Worm (Caenorhabditis elegans) whole organism, L3 larva: Measurements from ENCODE around the gene W05B10.4.

Experiments used
- R02D3.7 ChIP-seq: fragments of 150-350 bp; optimal IDR thresholded peaks from 2 replicates; lab custom pipeline; 2014; ENCODE audit warnings: missing biosample characterization, missing genetic modification characterization
- ZK546.5 ChIP-seq: sonication (generic microtip); optimal IDR thresholded peaks from 2 replicates; lab custom pipeline; 2017; ENCODE audit warnings: missing biosample characterization, missing genetic modification characterization
- aly-2 ChIP-seq: fragments of 150-350 bp; optimal IDR thresholded peaks from 2 replicates; lab custom pipeline; 2014; ENCODE audit warnings: missing biosample characterization, missing genetic modification characterization
- ama-1 ChIP-seq: fragments of 150-350 bp; optimal IDR thresholded peaks from 2 replicates; lab custom pipeline; 2018
- ceh-28 ChIP-seq: fragments of 150-350 bp; optimal IDR thresholded peaks from 2 replicates; lab custom pipeline; 2014; ENCODE audit warnings: missing biosample characterization, missing genetic modification reagents, missing genetic modification characterization
- ceh-82 ChIP-seq: fragments of 150-350 bp; optimal IDR thresholded peaks from 2 replicates; lab custom pipeline; 2014; ENCODE audit warnings: missing biosample characterization, missing genetic modification characterization
- ceh-9 ChIP-seq: sonication (generic microtip); optimal IDR thresholded peaks from 2 replicates; lab custom pipeline; 2018; ENCODE audit warnings: missing biosample characterization, missing genetic modification characterization
- egl-27 ChIP-seq: sonication (generic microtip); optimal IDR thresholded peaks from 4 replicates; lab custom pipeline; 2017; ENCODE audit warnings: missing biosample characterization, missing genetic modification reagents, missing genetic modification characterization
- egl-5 ChIP-seq: fragments of 150-350 bp; optimal IDR thresholded peaks from 2 replicates; lab custom pipeline; 2017; ENCODE audit warnings: missing biosample characterization, missing genetic modification reagents, missing genetic modification characterization, inconsistent platforms
- elt-1 ChIP-seq: fragments of 150-350 bp; optimal IDR thresholded peaks from 2 replicates; lab custom pipeline; 2014; ENCODE audit warnings: missing biosample characterization, missing genetic modification characterization
- elt-2 ChIP-seq: sonication (generic microtip); optimal IDR thresholded peaks from 2 replicates; lab custom pipeline; 2016; ENCODE audit warnings: missing genetic modification reagents, mild to moderate bottlenecking, missing genetic modification characterization, missing compliant biosample characterization
- elt-3 ChIP-seq, 3 experiments: fragments of 150-350 bp in 1 of 3; sonication (generic microtip) in 2 of 3; optimal IDR thresholded peaks; 2 replicates in 2 of 3; 4 replicates in 1 of 3; lab custom pipeline; 2014 to 2017; ENCODE audit warnings: missing biosample characterization in 3 of 3, missing genetic modification characterization in 3 of 3
- fkh-2 ChIP-seq: fragments of 150-350 bp; optimal IDR thresholded peaks from 2 replicates; lab custom pipeline; 2014; ENCODE audit warnings: missing biosample characterization, missing genetic modification reagents, missing genetic modification characterization
- hmg-11 ChIP-seq: sonication (generic microtip); optimal IDR thresholded peaks from 2 replicates; lab custom pipeline; 2016; ENCODE audit warnings: missing genetic modification characterization, missing compliant biosample characterization
- jun-1 ChIP-seq: fragments of 150-350 bp; optimal IDR thresholded peaks from 2 replicates; lab custom pipeline; 2014; ENCODE audit warnings: missing biosample characterization, missing genetic modification reagents, missing genetic modification characterization
- lin-15B ChIP-seq: fragments of 150-350 bp; optimal IDR thresholded peaks from 2 replicates; lab custom pipeline; 2014; ENCODE audit warnings: missing biosample characterization, missing genetic modification characterization
- mdl-1 ChIP-seq: fragments of 150-350 bp; optimal IDR thresholded peaks from 2 replicates; lab custom pipeline; 2014; ENCODE audit warnings: missing biosample characterization, missing genetic modification characterization
- mml-1 ChIP-seq: fragments of 150-350 bp; sonication (generic microtip); optimal IDR thresholded peaks from 3 replicates; lab custom pipeline; 2014; ENCODE audit warnings: missing biosample characterization, missing genetic modification characterization
- nfya-1 ChIP-seq: sonication (generic microtip); optimal IDR thresholded peaks from 2 replicates; lab custom pipeline; 2017; ENCODE audit warnings: missing genetic modification characterization, mild to moderate bottlenecking, missing compliant biosample characterization, antibody characterized with exemption, moderate library complexity; ENCODE audit not compliant: insufficient read depth
- nhr-12 ChIP-seq: fragments of 150-350 bp; optimal IDR thresholded peaks from 2 replicates; lab custom pipeline; 2014; ENCODE audit warnings: missing biosample characterization, missing genetic modification characterization
- nhr-237 ChIP-seq: fragments of 150-350 bp; optimal IDR thresholded peaks from 2 replicates; lab custom pipeline; 2014; ENCODE audit warnings: missing biosample characterization, missing genetic modification characterization
- nhr-25 ChIP-seq: sonication (generic microtip); optimal IDR thresholded peaks from 2 replicates; lab custom pipeline; 2017; ENCODE audit warnings: missing biosample characterization, missing genetic modification characterization
- nhr-28 ChIP-seq: fragments of 150-350 bp; optimal IDR thresholded peaks from 2 replicates; lab custom pipeline; 2014; ENCODE audit warnings: missing biosample characterization, missing genetic modification characterization
- nhr-43 ChIP-seq: sonication (generic microtip); optimal IDR thresholded peaks from 2 replicates; lab custom pipeline; 2016; ENCODE audit warnings: mild to moderate bottlenecking, missing genetic modification characterization, missing compliant biosample characterization; ENCODE audit not compliant: poor library complexity, severe bottlenecking
- nhr-67 ChIP-seq: fragments of 150-350 bp; optimal IDR thresholded peaks from 2 replicates; lab custom pipeline; 2014; ENCODE audit warnings: missing biosample characterization, missing genetic modification characterization
- nhr-76 ChIP-seq: fragments of 150-350 bp; sonication (generic microtip); optimal IDR thresholded peaks from 5 replicates; lab custom pipeline; 2014; ENCODE audit warnings: missing biosample characterization, missing genetic modification characterization
- nhr-77 ChIP-seq: fragments of 150-350 bp; optimal IDR thresholded peaks from 2 replicates; lab custom pipeline; 2014; ENCODE audit warnings: missing biosample characterization, missing genetic modification characterization
- pha-4 ChIP-seq: fragments of 150-350 bp; optimal IDR thresholded peaks from 2 replicates; lab custom pipeline; 2014; ENCODE audit warnings: missing biosample characterization, missing genetic modification reagents, missing genetic modification characterization
- pqm-1 ChIP-seq: fragments of 150-350 bp; optimal IDR thresholded peaks from 2 replicates; lab custom pipeline; 2017; ENCODE audit warnings: missing biosample characterization, missing genetic modification characterization, inconsistent platforms
- sea-2 ChIP-seq: fragments of 150-350 bp; sonication (generic microtip); optimal IDR thresholded peaks from 4 replicates; lab custom pipeline; 2014; ENCODE audit warnings: missing biosample characterization, missing genetic modification reagents, missing genetic modification characterization
- skn-1 ChIP-seq: fragments of 150-350 bp; optimal IDR thresholded peaks from 2 replicates; lab custom pipeline; 2014; ENCODE audit warnings: missing biosample characterization, missing genetic modification characterization
- snpc-4 ChIP-seq: fragments of 150-350 bp; optimal IDR thresholded peaks from 2 replicates; lab custom pipeline; 2014; ENCODE audit warnings: missing biosample characterization, missing genetic modification characterization
- tbx-2 ChIP-seq: sonication (generic microtip); optimal IDR thresholded peaks from 2 replicates; lab custom pipeline; 2016; ENCODE audit warnings: mild to moderate bottlenecking, missing genetic modification characterization, missing compliant biosample characterization
- unc-39 ChIP-seq: sonication (generic microtip); optimal IDR thresholded peaks from 4 replicates; lab custom pipeline; 2017; ENCODE audit warnings: missing biosample characterization, missing genetic modification characterization
- unc-62 ChIP-seq: fragments of 150-350 bp; sonication (generic microtip); optimal IDR thresholded peaks from 4 replicates; lab custom pipeline; 2014; ENCODE audit warnings: missing biosample characterization, missing genetic modification reagents, missing genetic modification characterization
- zag-1 ChIP-seq: fragments of 150-350 bp; optimal IDR thresholded peaks from 2 replicates; lab custom pipeline; 2014; ENCODE audit warnings: missing biosample characterization, missing genetic modification characterization
- ztf-11 ChIP-seq: fragments of 150-350 bp; optimal IDR thresholded peaks from 2 replicates; lab custom pipeline; 2014; ENCODE audit warnings: missing biosample characterization, missing genetic modification characterization
- ztf-4 ChIP-seq: fragments of 150-350 bp; optimal IDR thresholded peaks from 2 replicates; lab custom pipeline; 2014; ENCODE audit warnings: missing biosample characterization, missing genetic modification characterization

Gene W05B10.4

ce11 chrV:12667926-12668325, at the start of gene W05B10.4:
TSS of gene W05B10.4 (plus strand) at chrV:12668226.
- no peak for TF ChIP-seq jun-1

- TF ChIP-seq unc-39 (tag; lab: Kevin White, UChicago): no peak
- no peak for TF ChIP-seq pqm-1 (tag; lab: Kevin White, UChicago)
- TF ChIP-seq elt-1 (tag; lab: Kevin White, UChicago): no peak
- TF ChIP-seq sea-2 (GFP tag; lab: Kevin White, UChicago): no peak
- no peak for TF ChIP-seq pha-4 (tag; lab: Kevin White, UChicago)
- TF ChIP-seq egl-5 (tag; lab: Kevin White, UChicago): no peak
- no peak for TF ChIP-seq nhr-67
- no peak for TF ChIP-seq nhr-237 (tag; lab: Kevin White, UChicago)
- TF ChIP-seq mml-1 (tag; lab: Kevin White, UChicago): no peak
- no peak for TF ChIP-seq ceh-28 (tag; lab: Kevin White, UChicago)
Observed at ce11 chrV:12624371-12624770, 43.7 kb upstream of the W05B10.4 start, which contains the start of gene F56H9.9. TSS of gene F56H9.9 (minus strand) at chrV:12624471.

- TF ChIP-seq hmg-11 (tag; lab: Kevin White, UChicago) (no peak), tbx-2 (tag; lab: Kevin White, UChicago) (no peak), nhr-12 (no peak), nfya-1 (no peak), mdl-1 (no peak), pqm-1 (tag; lab: Kevin White, UChicago) (no peak), mml-1 (tag; lab: Kevin White, UChicago) (no peak), R02D3.7 (tag; lab: Kevin White, UChicago) (no peak), nhr-25 (tag; lab: Kevin White, UChicago) (no peak), ztf-11 (no peak), nhr-67 (no peak), ceh-82 (tag; lab: Kevin White, UChicago) (no peak), fkh-2 (tag; lab: Kevin White, UChicago) (no peak), aly-2 (tag; lab: Kevin White, UChicago) (no peak), ceh-9 (tag; lab: Kevin White, UChicago) (no peak), egl-5 (tag; lab: Kevin White, UChicago) (no peak), nhr-43 (tag; lab: Kevin White, UChicago) (no peak), unc-62 (no peak), jun-1 (no peak)
- TF ChIP-seq, all 47 proteins: peak for 0
Observed at ce11 chrV:12629743-12630142, 38.3 kb upstream of the W05B10.4 start, which contains the start of gene F56H9.6. TSS of gene F56H9.6 (minus strand) at chrV:12629843.

- TF ChIP-seq nhr-28 (no peak), nhr-237 (tag; lab: Kevin White, UChicago) (no peak), unc-62 (no peak), ceh-28 (tag; lab: Kevin White, UChicago) (no peak)
- TF ChIP-seq, all 47 proteins: peak for 0
Observed at ce11 chrV:12632048-12632447, 36.0 kb upstream of the W05B10.4 start, which contains the start of gene srx-113. TSS of gene srx-113 (minus strand) at chrV:12632148.

ce11 chrV:12633046-12633445, 35.0 kb upstream of the W05B10.4 start:
- TF ChIP-seq lin-15B: no peak

- TF ChIP-seq zag-1: no peak
- TF ChIP-seq pha-4 (tag; lab: Kevin White, UChicago): no peak
- TF ChIP-seq pqm-1 (tag; lab: Kevin White, UChicago): peak; percentile 52
- no peak for TF ChIP-seq ceh-28 (tag; lab: Kevin White, UChicago)
- no peak for TF ChIP-seq ZK546.5 (tag; lab: Kevin White, UChicago)
- peak; percentile 77 for TF ChIP-seq elt-2 (tag; lab: Kevin White, UChicago)
- TF ChIP-seq, all 47 proteins: peak for 2
Observed at ce11 chrV:12634050-12634449, 34.0 kb upstream of the W05B10.4 start.

ce11 chrV:12634746-12635145, 33.3 kb upstream of the W05B10.4 start:
- TF ChIP-seq egl-27: no peak
- TF ChIP-seq sea-2 (GFP tag; lab: Kevin White, UChicago): no peak
- no peak for TF ChIP-seq nhr-28
- TF ChIP-seq nhr-76: no peak
- no peak for TF ChIP-seq pqm-1 (tag; lab: Kevin White, UChicago)
- TF ChIP-seq nhr-237 (tag; lab: Kevin White, UChicago): no peak
- no peak for TF ChIP-seq skn-1 (tag; lab: Kevin White, UChicago)
- peak; percentile 32 for TF ChIP-seq egl-5 (tag; lab: Kevin White, UChicago)
- no peak for TF ChIP-seq ztf-4
- TF ChIP-seq tbx-2 (tag; lab: Kevin White, UChicago): no peak
- TF ChIP-seq jun-1: no peak
- TF ChIP-seq snpc-4: no peak
- TF ChIP-seq pha-4 (tag; lab: Kevin White, UChicago): no peak
- no peak for TF ChIP-seq elt-3 (tag; optimal IDR thresholded peaks at IDR 0.05; lab: Kevin White, UChicago)
- TF ChIP-seq ama-1 (lab: Kevin White, UChicago): no peak
- peak; percentile 76 for TF ChIP-seq mml-1 (tag; lab: Kevin White, UChicago)
- no peak for TF ChIP-seq nhr-77
